Fruit fly (Drosophila melanogaster): ENCODE results near the gene CG9123.

Gene CG9123

DNA sequence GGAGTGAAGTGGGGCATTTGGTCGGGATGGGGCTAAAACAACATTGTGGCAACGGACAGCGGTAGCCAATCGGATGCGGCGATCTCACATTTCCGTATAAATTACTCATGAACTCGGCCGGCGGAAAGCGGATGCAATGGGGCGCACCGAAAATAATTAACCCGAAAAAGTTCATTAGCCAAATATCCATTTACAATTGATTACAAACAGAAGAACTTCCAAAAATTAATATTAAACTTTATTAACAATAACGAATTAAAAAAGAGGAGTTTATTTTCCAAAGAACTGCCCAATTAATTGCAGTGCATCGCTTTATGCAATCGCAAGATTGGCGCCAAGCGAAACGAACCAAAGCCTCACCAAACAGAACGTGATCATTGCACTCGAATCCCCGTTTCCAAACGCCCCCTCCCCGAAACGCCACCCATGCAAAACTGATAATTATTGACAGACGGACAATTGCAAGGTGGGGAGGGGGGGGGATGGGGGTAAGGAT is 28.0 kb downstream of the CG9123 start (continued):
- peak; percentile 13; the same call in 1 of the 2 replicates for TF ChIP-seq CG11294 (GFP tag; IDR thresholded peaks at IDR 0.05)
- TF ChIP-seq CG32006 (GFP tag; optimal IDR thresholded peaks at IDR 0.05) = peak; percentile 63
- TF ChIP-seq CG15336 (GFP tag; IDR thresholded peaks at IDR 0.05) = peak; percentile 62
- TF ChIP-seq CG6163 (GFP tag; IDR thresholded peaks at IDR 0.05) = no peak
- TF ChIP-seq CG6792 (GFP tag; optimal IDR thresholded peaks at IDR 0.05) = no peak
- no peak for TF ChIP-seq Smox (GFP tag; optimal IDR thresholded peaks at IDR 0.05)
- TF ChIP-seq ss (GFP tag; optimal IDR thresholded peaks at IDR 0.05) = no peak

DNA sequence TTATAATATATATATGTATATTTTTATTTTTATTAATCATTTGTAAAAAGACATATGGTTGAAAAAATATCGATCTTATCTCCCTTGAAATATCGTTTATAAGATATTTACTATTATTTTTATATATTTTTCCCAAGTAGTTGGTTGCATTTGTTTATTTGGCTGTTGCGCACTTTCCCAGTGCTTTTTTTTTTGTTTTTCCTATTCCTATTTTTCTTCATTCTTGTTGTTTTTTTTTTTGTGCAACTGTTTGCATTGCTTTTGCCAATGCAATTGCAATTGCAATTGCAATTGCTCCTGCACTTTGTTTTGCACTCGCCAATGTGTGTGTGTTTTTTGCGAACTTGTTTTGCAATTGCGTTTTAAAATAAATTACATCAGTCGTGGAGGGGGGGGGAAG is 28.5 kb downstream of the CG9123 start:
- TF ChIP-seq Ets96B (tag; optimal IDR thresholded peaks at IDR 0.05) (no peak), Hr4 (GFP tag; optimal IDR thresholded peaks at IDR 0.05) (no peak), salr (GFP tag; optimal IDR thresholded peaks at IDR 0.05) (no peak), CG15336 (GFP tag; IDR thresholded peaks at IDR 0.05) (peak; percentile 54), CG6792 (GFP tag; optimal IDR thresholded peaks at IDR 0.05) (no peak), svp (GFP tag) (no peak), CG6163 (GFP tag; IDR thresholded peaks at IDR 0.05) (peak; percentile 48; the same call in 1 of the 3 replicates), fd59A (GFP tag; optimal IDR thresholded peaks at IDR 0.05) (no peak), Blimp-1 (GFP tag; optimal IDR thresholded peaks at IDR 0.05) (no peak), Eip78C (GFP tag) (no peak), CG34406 (GFP tag; optimal IDR thresholded peaks at IDR 0.05) (no peak), CG11294 (GFP tag; IDR thresholded peaks at IDR 0.05) (no peak), fkh (GFP tag; optimal IDR thresholded peaks at IDR 0.05) (no peak), CG6276 (GFP tag; optimal IDR thresholded peaks at IDR 0.05) (peak; percentile 85), dsx (GFP tag; optimal IDR thresholded peaks at IDR 0.05; ENCODE audit: poor library complexity, severe bottlenecking) (no peak), CG11762 (GFP tag; optimal IDR thresholded peaks at IDR 0.05; ENCODE audit: insufficient read depth) (no peak), CG31627 (GFP tag; optimal IDR thresholded peaks at IDR 0.05) (no peak), Sox102F (GFP tag; optimal IDR thresholded peaks at IDR 0.05) (no peak), OdsH (GFP tag; optimal IDR thresholded peaks at IDR 0.05) (no peak), CG8319 (GFP tag; optimal IDR thresholded peaks at IDR 0.05) (no peak), Eip93F (GFP tag; optimal IDR thresholded peaks at IDR 0.05) (no peak), CG6854 (GFP tag; optimal IDR thresholded peaks at IDR 0.05) (no peak), CG32006 (GFP tag; optimal IDR thresholded peaks at IDR 0.05) (no peak), CG3919 (GFP tag; optimal IDR thresholded peaks at IDR 0.05) (no peak), Met (GFP tag; optimal IDR thresholded peaks at IDR 0.05) (no peak), CG8119 (GFP tag; IDR thresholded peaks at IDR 0.05) (peak; percentile 73), topi (GFP tag; optimal IDR thresholded peaks at IDR 0.05) (no peak), cyc (GFP tag; optimal IDR thresholded peaks at IDR 0.05) (no peak), CG4318 (GFP tag; optimal IDR thresholded peaks at IDR 0.05) (no peak), eg (GFP tag; IDR thresholded peaks at IDR 0.05) (peak; percentile 88), Gug (GFP tag; IDR thresholded peaks at IDR 0.05) (peak; percentile 25; the same call in 1 of the 2 replicates)

DNA sequence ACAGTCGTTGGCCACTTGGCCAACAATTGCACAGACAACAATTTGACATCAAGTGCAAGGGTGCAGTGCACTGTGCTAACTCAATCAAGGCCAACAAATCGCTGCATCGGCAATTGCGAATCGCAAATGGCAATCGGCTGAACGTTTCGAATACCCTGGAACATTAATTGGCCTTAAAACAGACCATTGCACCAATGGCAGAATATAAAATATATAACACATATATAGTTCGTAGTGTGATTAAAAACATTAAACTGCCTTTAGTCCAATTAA is 29.1 kb downstream of the CG9123 start:
- TF ChIP-seq spab (GFP tag; optimal IDR thresholded peaks at IDR 0.05) (no peak), CG9139 (GFP tag; optimal IDR thresholded peaks at IDR 0.05) (no peak), lz (GFP tag; optimal IDR thresholded peaks at IDR 0.05) (no peak), fd85E (GFP tag; optimal IDR thresholded peaks at IDR 0.05) (no peak), pdm3 (GFP tag; optimal IDR thresholded peaks at IDR 0.05) (no peak), dsx (GFP tag; optimal IDR thresholded peaks at IDR 0.05; ENCODE audit: poor library complexity, severe bottlenecking) (no peak), cyc (GFP tag; optimal IDR thresholded peaks at IDR 0.05) (no peak), Blimp-1 (GFP tag; optimal IDR thresholded peaks at IDR 0.05) (no peak), Gug (GFP tag; IDR thresholded peaks at IDR 0.05) (no peak), Ets96B (tag; optimal IDR thresholded peaks at IDR 0.05) (no peak), Sox15 (GFP tag; optimal IDR thresholded peaks at IDR 0.05) (no peak), CG32006 (GFP tag; optimal IDR thresholded peaks at IDR 0.05) (no peak), esn (GFP tag; optimal IDR thresholded peaks at IDR 0.05) (no peak), CG8319 (GFP tag; optimal IDR thresholded peaks at IDR 0.05) (no peak), svp (GFP tag) (no peak), Eip93F (GFP tag; optimal IDR thresholded peaks at IDR 0.05) (no peak), CG6792 (GFP tag; optimal IDR thresholded peaks at IDR 0.05) (no peak), net (GFP tag; optimal IDR thresholded peaks at IDR 0.05) (no peak)

Measured in whole organism, prepupa.